Fruit fly (Drosophila melanogaster) whole organism, embryonic: ENCODE data around the gene CG43229.

Experiments used
- Aef1 ChIP-seq: fragments of 200-800 bp; sonication (Bioruptor generic); IDR thresholded peaks from 3 replicates; pipeline ENCODE4 v1.3.6; 2022; ENCODE audit warnings: missing biosample characterization, missing genetic modification characterization
- Awh ChIP-seq: fragments of 200-800 bp; sonication (Bioruptor generic); IDR thresholded peaks from 2 replicates; pipeline ENCODE4, ENCODE4 v1.3.6; 2022; ENCODE audit warnings: missing biosample characterization, missing genetic modification characterization
- C15 ChIP-seq: fragments of 200-800 bp; sonication (Bioruptor generic); IDR thresholded peaks from 3 replicates; pipeline ENCODE4 v1.3.6; 2022; ENCODE audit warnings: missing biosample characterization, missing genetic modification characterization
- CG10267 ChIP-seq: fragments of 200-800 bp; sonication (Bioruptor generic); optimal IDR thresholded peaks from 2 replicates; lab custom pipeline; 2018; ENCODE audit warnings: missing biosample characterization, mild to moderate bottlenecking, missing genetic modification characterization, moderate library complexity
- CG11456 ChIP-seq: fragments of 200-800 bp; sonication (Bioruptor generic); IDR thresholded peaks from 3 replicates; pipeline ENCODE4 v1.3.6; 2022; ENCODE audit warnings: missing biosample characterization, missing genetic modification characterization
- CG11695 ChIP-seq: fragments of 200-800 bp; sonication (Bioruptor generic); IDR thresholded peaks from 3 replicates; pipeline ENCODE4 v1.3.6; 2022; ENCODE audit warnings: missing biosample characterization, missing genetic modification characterization
- CG13287 ChIP-seq: fragments of 200-800 bp; sonication (Bioruptor generic); IDR thresholded peaks from 2 replicates; pipeline ENCODE4 v1.3.6; 2022; ENCODE audit warnings: missing biosample characterization, missing genetic modification characterization; ENCODE audit not compliant: partially characterized antibody
- CG13624 ChIP-seq: fragments of 200-800 bp; sonication (Bioruptor generic); optimal IDR thresholded peaks from 2 replicates; lab custom pipeline; 2016; ENCODE audit warnings: missing biosample characterization, missing genetic modification characterization
- CG13775 ChIP-seq: fragments of 200-800 bp; sonication (Bioruptor generic); optimal IDR thresholded peaks from 3 replicates; lab custom pipeline; 2017; ENCODE audit warnings: missing biosample characterization, mild to moderate bottlenecking, missing genetic modification characterization
- CG14441 ChIP-seq: fragments of 200-800 bp; sonication (Bioruptor generic); IDR thresholded peaks from 2 replicates; pipeline ENCODE4 v1.3.6; 2022; ENCODE audit warnings: missing biosample characterization, missing genetic modification characterization
- CG14860 ChIP-seq: fragments of 200-800 bp; sonication (Bioruptor generic); IDR thresholded peaks from 3 replicates; pipeline ENCODE4 v1.3.6; 2022; ENCODE audit warnings: missing biosample characterization, missing genetic modification characterization; ENCODE audit not compliant: partially characterized antibody
- CG1529 ChIP-seq: fragments of 200-800 bp; sonication (Bioruptor generic); optimal IDR thresholded peaks from 3 replicates; lab custom pipeline; 2018; ENCODE audit warnings: missing biosample characterization, missing genetic modification characterization
- CG16779 ChIP-seq: fragments of 200-800 bp; sonication (Bioruptor generic); IDR thresholded peaks from 2 replicates; pipeline ENCODE4 v1.3.6; 2022; ENCODE audit warnings: missing biosample characterization, missing genetic modification characterization
- CG2202 ChIP-seq: fragments of 200-800 bp; sonication (Bioruptor generic); optimal IDR thresholded peaks from 2 replicates; lab custom pipeline; 2018; ENCODE audit warnings: missing biosample characterization, mild to moderate bottlenecking, missing genetic modification characterization
- CG2875 ChIP-seq: fragments of 200-800 bp; sonication (Bioruptor generic); optimal IDR thresholded peaks from 2 replicates; lab custom pipeline; 2017; ENCODE audit warnings: missing biosample characterization, mild to moderate bottlenecking, missing genetic modification characterization, missing genetic modification reagents
- CG30403 ChIP-seq: fragments of 200-800 bp; sonication (Bioruptor generic); optimal IDR thresholded peaks from 3 replicates; lab custom pipeline; 2016; ENCODE audit warnings: missing biosample characterization, missing genetic modification characterization
- CG33557 ChIP-seq: fragments of 200-800 bp; sonication (Bioruptor generic); optimal IDR thresholded peaks from 2 replicates; lab custom pipeline; 2019; ENCODE audit warnings: missing biosample characterization, mild to moderate bottlenecking, missing genetic modification characterization, moderate library complexity
- CG4328 ChIP-seq: fragments of 200-800 bp; sonication (Bioruptor generic); optimal IDR thresholded peaks from 3 replicates; lab custom pipeline; 2017; ENCODE audit warnings: missing biosample characterization, missing genetic modification reagents, missing genetic modification characterization
- CG43689 ChIP-seq: fragments of 200-800 bp; sonication (Bioruptor generic); IDR thresholded peaks from 2 replicates; pipeline ENCODE4 v1.3.6; 2022; ENCODE audit warnings: missing biosample characterization, missing genetic modification characterization
- CG6175 ChIP-seq: fragments of 200-800 bp; sonication (Bioruptor generic); IDR thresholded peaks from 3 replicates; pipeline ENCODE4 v1.3.6; 2022; ENCODE audit warnings: missing biosample characterization, missing genetic modification characterization
- CG8290 ChIP-seq, 3 experiments: fragments of 200-800 bp; sonication (Bioruptor generic); optimal IDR thresholded peaks; 2 replicates each; lab custom pipeline; 2016 to 2019; ENCODE audit warnings: missing biosample characterization in 3 of 3, missing genetic modification characterization in 3 of 3, mild to moderate bottlenecking in 2 of 3, moderate library complexity in 1 of 3
- Dref ChIP-seq: fragments of 200-800 bp; sonication (Bioruptor generic); IDR thresholded peaks from 2 replicates; pipeline ENCODE4 v1.3.6; 2022; ENCODE audit warnings: missing biosample characterization, missing genetic modification characterization
- Fer3 ChIP-seq: fragments of 200-800 bp; sonication (Bioruptor generic); optimal IDR thresholded peaks from 2 replicates; lab custom pipeline; 2018; ENCODE audit warnings: missing biosample characterization, mild to moderate bottlenecking, missing genetic modification characterization, moderate library complexity
- Gug ChIP-seq: fragments of 200-800 bp; sonication (Bioruptor generic); IDR thresholded peaks from 4 replicates; pipeline ENCODE4 v1.3.6; 2022; ENCODE audit warnings: missing biosample characterization, missing genetic modification characterization
- HLHmδ ChIP-seq: fragments of 200-800 bp; sonication (Bioruptor generic); optimal IDR thresholded peaks from 2 replicates; lab custom pipeline; 2018; ENCODE audit warnings: missing biosample characterization, mild to moderate bottlenecking, missing genetic modification characterization, moderate library complexity
- MBD-R2 ChIP-seq: fragments of 200-800 bp; sonication (Bioruptor generic); IDR thresholded peaks from 2 replicates; pipeline ENCODE4 v1.3.6; 2022; ENCODE audit warnings: missing biosample characterization, missing genetic modification characterization
- Meics ChIP-seq: fragments of 200-800 bp; sonication (Bioruptor generic); optimal IDR thresholded peaks from 2 replicates; lab custom pipeline; 2017; ENCODE audit warnings: missing biosample characterization, mild to moderate bottlenecking, missing genetic modification characterization
- Myb ChIP-seq: fragments of 200-800 bp; sonication (Bioruptor generic); optimal IDR thresholded peaks from 2 replicates; lab custom pipeline; 2016; ENCODE audit warnings: missing biosample characterization, missing genetic modification characterization
- Sox100B ChIP-seq: fragments of 200-800 bp; sonication (Bioruptor generic); optimal IDR thresholded peaks from 3 replicates; lab custom pipeline; 2018; ENCODE audit warnings: missing biosample characterization, mild to moderate bottlenecking, missing genetic modification characterization
- TFAM ChIP-seq: fragments of 200-800 bp; sonication (Bioruptor generic); optimal IDR thresholded peaks from 2 replicates; lab custom pipeline; 2017; ENCODE audit warnings: missing biosample characterization, missing genetic modification characterization, inconsistent platforms
- caup ChIP-seq: fragments of 200-800 bp; sonication (Bioruptor generic); optimal IDR thresholded peaks from 3 replicates; lab custom pipeline; 2017; ENCODE audit warnings: missing biosample characterization, mild to moderate bottlenecking, missing genetic modification characterization, moderate library complexity; ENCODE audit not compliant: severe bottlenecking
- cwo ChIP-seq: fragments of 200-800 bp; sonication (Bioruptor generic); optimal IDR thresholded peaks from 3 replicates; lab custom pipeline; 2017; ENCODE audit warnings: missing biosample characterization, missing genetic modification characterization, mild to moderate bottlenecking, moderate library complexity, missing genetic modification reagents
- da ChIP-seq: fragments of 200-800 bp; sonication (Bioruptor generic); optimal IDR thresholded peaks from 2 replicates; lab custom pipeline; 2016; ENCODE audit warnings: missing biosample characterization, missing genetic modification characterization
- dpn ChIP-seq, 2 experiments: fragments of 200-800 bp; sonication (Bioruptor generic); optimal IDR thresholded peaks; 3 replicates each; lab custom pipeline; 2016; ENCODE audit warnings: missing biosample characterization in 2 of 2, missing genetic modification characterization in 2 of 2
- fd3F ChIP-seq: fragments of 200-800 bp; sonication (Bioruptor generic); optimal IDR thresholded peaks from 2 replicates; lab custom pipeline; 2018; ENCODE audit warnings: missing biosample characterization, mild to moderate bottlenecking, missing genetic modification characterization, moderate library complexity
- gcm2 ChIP-seq: fragments of 200-800 bp; sonication (Bioruptor generic); optimal IDR thresholded peaks from 2 replicates; lab custom pipeline; 2016; ENCODE audit warnings: missing biosample characterization, missing genetic modification characterization
- lbe ChIP-seq: fragments of 200-800 bp; sonication (Bioruptor generic); optimal IDR thresholded peaks from 2 replicates; lab custom pipeline; 2016; ENCODE audit warnings: missing biosample characterization, mild to moderate bottlenecking, missing genetic modification characterization
- mld ChIP-seq: fragments of 200-800 bp; sonication (Bioruptor generic); IDR thresholded peaks from 3 replicates; pipeline ENCODE4 v1.3.6; 2022; ENCODE audit warnings: missing biosample characterization, missing genetic modification characterization; ENCODE audit not compliant: partially characterized antibody
- nerfin-1 ChIP-seq: fragments of 200-800 bp; sonication (Bioruptor generic); optimal IDR thresholded peaks from 3 replicates; lab custom pipeline; 2019; ENCODE audit warnings: missing biosample characterization, mild to moderate bottlenecking, missing genetic modification characterization, moderate library complexity
- nerfin-2 ChIP-seq: fragments of 200-800 bp; sonication (Bioruptor generic); IDR thresholded peaks from 2 replicates; pipeline ENCODE4 v1.3.6; 2022; ENCODE audit warnings: missing biosample characterization, missing genetic modification characterization; ENCODE audit not compliant: partially characterized antibody
- nmo ChIP-seq: fragments of 200-800 bp; sonication (Bioruptor generic); optimal IDR thresholded peaks from 2 replicates; lab custom pipeline; 2018; ENCODE audit warnings: missing biosample characterization, mild to moderate bottlenecking, missing genetic modification characterization, moderate library complexity
- pzg ChIP-seq: fragments of 200-800 bp; sonication (Bioruptor generic); optimal IDR thresholded peaks from 3 replicates; lab custom pipeline; 2018; ENCODE audit warnings: missing biosample characterization, mild to moderate bottlenecking, missing genetic modification characterization, moderate library complexity
- row ChIP-seq: fragments of 200-800 bp; sonication (Bioruptor generic); IDR thresholded peaks from 3 replicates; pipeline ENCODE4 v1.3.6; 2022; ENCODE audit warnings: missing biosample characterization, missing genetic modification characterization
- scrt ChIP-seq: fragments of 200-800 bp; sonication (Bioruptor generic); optimal IDR thresholded peaks from 2 replicates; lab custom pipeline; 2018; ENCODE audit warnings: missing biosample characterization, mild to moderate bottlenecking, missing genetic modification characterization, moderate library complexity
- sd ChIP-seq: fragments of 200-800 bp; sonication (Bioruptor generic); optimal IDR thresholded peaks from 3 replicates; lab custom pipeline; 2018; ENCODE audit warnings: missing biosample characterization, mild to moderate bottlenecking, missing genetic modification characterization, moderate library complexity
- ssp ChIP-seq: fragments of 200-800 bp; sonication (Bioruptor generic); IDR thresholded peaks from 2 replicates; pipeline ENCODE4 v1.3.6; 2022; ENCODE audit warnings: missing biosample characterization, missing genetic modification characterization
- toy ChIP-seq: fragments of 200-800 bp; sonication (Bioruptor generic); IDR thresholded peaks from 2 replicates; pipeline ENCODE4 v1.3.6; 2022; ENCODE audit warnings: missing biosample characterization, missing genetic modification characterization
- tx ChIP-seq: fragments of 200-800 bp; sonication (Bioruptor generic); optimal IDR thresholded peaks from 2 replicates; lab custom pipeline; 2016; ENCODE audit warnings: missing biosample characterization, missing genetic modification characterization
- z ChIP-seq: fragments of 200-800 bp; sonication (Bioruptor generic); IDR thresholded peaks from 3 replicates; pipeline ENCODE4 v1.3.6; 2022; ENCODE audit warnings: missing biosample characterization, missing genetic modification characterization
- zfh1 ChIP-seq: fragments of 200-800 bp; sonication (Bioruptor generic); IDR thresholded peaks from 3 replicates; pipeline ENCODE4 v1.3.6; 2022; ENCODE audit warnings: missing biosample characterization, missing genetic modification characterization

The CG43229 gene

dm6 chrX:18101778-18102177 lies 36.6 kb upstream of the CG43229 start, which contains the start of gene Taf8 (continued):
- TF ChIP-seq zfh1 (GFP tag; lab: Robert Waterston, UW) (0 out of 3 replicates have a peak, but pooled peaks have one; percentile 14), CG33557 (no peak), CG14860 (0 out of 3 replicates have a peak, but pooled peaks have one; percentile 44), Gug (GFP tag; lab: Robert Waterston, UW) (peak; percentile 49; the same call in 1 of the 4 replicates), Meics (GFP tag; lab: Kevin White, UChicago) (no peak), ssp (GFP tag; lab: Robert Waterston, UW) (peak; percentile 41), sd (no peak), CG13775 (peak; percentile 14), Fer3 (tag; lab: Kevin White, UChicago) (no peak), CG2875 (GFP tag; lab: Kevin White, UChicago) (no peak), CG2202 (no peak), CG1529 (GFP tag; lab: Kevin White, UChicago) (no peak), MBD-R2 (peak; percentile 67), CG10267 (tag; lab: Kevin White, UChicago) (no peak), CG16779 (GFP tag; lab: Robert Waterston, UW) (no peak), Awh (no peak), HLHmδ (GFP tag; lab: Kevin White, UChicago) (no peak), da (GFP tag; lab: Kevin White, UChicago) (no peak), tx (GFP tag; lab: Kevin White, UChicago) (no peak), caup (no peak), Myb (GFP tag; lab: Kevin White, UChicago) (no peak), C15 (no peak), toy (GFP tag; lab: Robert Waterston, UW) (no peak), TFAM (GFP tag; lab: Kevin White, UChicago) (no peak), CG30403 (GFP tag; lab: Kevin White, UChicago) (peak; percentile 4), gcm2 (GFP tag; lab: Kevin White, UChicago) (no peak), CG43689 (GFP tag; lab: Robert Waterston, UW) (no peak), CG13624 (GFP tag; lab: Kevin White, UChicago) (no peak), fd3F (GFP tag; lab: Kevin White, UChicago) (no peak), lbe (GFP tag; lab: Kevin White, UChicago) (no peak), cwo (no peak), z (GFP tag; lab: Robert Waterston, UW) (no peak), CG8290 (GFP tag; optimal IDR thresholded peaks at IDR 0.05; lab: Kevin White, UChicago) (no peak), CG8290 (tag; optimal IDR thresholded peaks at IDR 0.05; lab: Kevin White, UChicago) (peak in 1 of 2 experiments; percentile 31), pzg (GFP tag; lab: Kevin White, UChicago) (peak; percentile 29), CG11695 (no peak), nerfin-2 (GFP tag; lab: Robert Waterston, UW) (peak; percentile 47; the same call in 1 of the 2 replicates), CG11456 (0 out of 3 replicates have a peak, but pooled peaks have one; percentile 47), CG14441 (GFP tag; lab: Robert Waterston, UW) (no peak), Sox100B (no peak), nmo (GFP tag; lab: Kevin White, UChicago) (no peak), mld (GFP tag; lab: Robert Waterston, UW) (no peak), CG4328 (no peak), Dref (GFP tag; lab: Robert Waterston, UW) (peak; percentile 64), row (GFP tag; lab: Robert Waterston, UW) (peak; percentile 81), scrt (GFP tag; lab: Kevin White, UChicago) (no peak), Aef1 (no peak), CG13287 (GFP tag; lab: Robert Waterston, UW) (peak; percentile 60), dpn (GFP tag; optimal IDR thresholded peaks at IDR 0.05; lab: Kevin White, UChicago) (peak in 1 of 2 experiments; percentile 1), CG6175 (GFP tag; lab: Robert Waterston, UW) (no peak), nerfin-1 (tag; lab: Kevin White, UChicago) (no peak)
